Worm (Caenorhabditis elegans): Measurements from ENCODE around the gene egl-19.

DNA sequence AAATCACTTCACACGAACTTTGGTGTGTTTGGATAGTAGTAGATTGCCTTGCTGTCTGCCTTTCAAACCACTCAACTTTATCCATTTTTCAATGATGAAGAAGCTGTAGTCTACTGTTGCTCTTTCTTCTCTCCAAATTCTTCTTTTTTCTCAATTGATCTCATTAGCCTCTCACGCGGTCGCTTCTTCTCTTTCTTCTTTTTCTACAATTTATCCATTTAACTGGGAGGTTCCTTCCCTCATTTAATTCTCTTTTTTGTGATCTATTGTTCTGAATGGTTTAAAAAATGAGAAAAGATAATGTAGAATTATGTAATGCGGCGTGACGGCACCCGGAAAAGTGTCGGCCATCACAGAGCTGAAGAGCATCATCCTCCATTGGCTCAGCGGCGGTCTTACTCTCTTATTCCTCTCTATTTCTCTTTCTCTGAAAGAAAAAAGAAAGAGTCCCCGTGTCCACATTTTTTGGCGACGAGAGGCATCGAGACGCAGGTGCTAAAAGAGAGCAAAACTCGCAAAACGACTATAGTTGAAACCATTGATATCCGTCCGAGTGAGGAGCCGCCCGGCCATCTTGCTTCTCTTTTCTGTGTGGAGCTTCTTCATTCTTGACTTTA lies 4.8 kb upstream of the egl-19 start:
- TF ChIP-seq lir-3 (tag; optimal IDR thresholded peaks at IDR 0.05; ENCODE audit: poor library complexity), result no peak
- TF ChIP-seq lin-13 (GFP tag; optimal IDR thresholded peaks at IDR 0.05), result no peak
- no peak for TF ChIP-seq snpc-4 (tag; optimal IDR thresholded peaks at IDR 0.05)
- TF ChIP-seq mdl-1 (tag; optimal IDR thresholded peaks at IDR 0.05), result no peak
- no peak for TF ChIP-seq nhr-85 (tag)
- no peak for TF ChIP-seq nhr-11 (tag; optimal IDR thresholded peaks at IDR 0.05)
- no peak for TF ChIP-seq unc-98 (GFP tag; IDR thresholded peaks at IDR 0.05)

Data from whole organism, L1 larva.